Fruit fly (Drosophila melanogaster) whole organism, embryonic: ENCODE data around the gene CG46462.

Experiments
- CG1024 ChIP-seq: fragments of 200-800 bp; sonication (Bioruptor generic); IDR thresholded peaks from 2 replicates; pipeline ENCODE4 v1.3.6; 2022; ENCODE audit warnings: missing biosample characterization, missing genetic modification characterization
- CG10565 ChIP-seq: fragments of 200-800 bp; sonication (Bioruptor generic); optimal IDR thresholded peaks from 3 replicates; lab custom pipeline; 2016; ENCODE audit warnings: missing biosample characterization, mild to moderate bottlenecking, missing genetic modification characterization
- CG12299 ChIP-seq: fragments of 200-800 bp; sonication (Bioruptor generic); optimal IDR thresholded peaks from 2 replicates; lab custom pipeline; 2018; ENCODE audit warnings: missing biosample characterization, mild to moderate bottlenecking, missing genetic modification characterization
- CG12391 ChIP-seq: fragments of 200-800 bp; sonication (Bioruptor generic); optimal IDR thresholded peaks from 3 replicates; lab custom pipeline; 2018; ENCODE audit warnings: missing biosample characterization, mild to moderate bottlenecking, missing genetic modification characterization, moderate library complexity
- CG12769 ChIP-seq: fragments of 200-800 bp; sonication (Bioruptor generic); optimal IDR thresholded peaks from 2 replicates; lab custom pipeline; 2019; ENCODE audit warnings: missing biosample characterization, mild to moderate bottlenecking, missing genetic modification characterization, moderate library complexity
- CG14014 ChIP-seq: fragments of 200-800 bp; sonication (Bioruptor generic); IDR thresholded peaks from 2 replicates; pipeline ENCODE4 v1.3.6; 2022; ENCODE audit warnings: missing biosample characterization, missing genetic modification characterization
- CG14667 ChIP-seq: fragments of 200-800 bp; sonication (Bioruptor generic); IDR thresholded peaks from 2 replicates; pipeline ENCODE4 v1.3.6; 2022; ENCODE audit warnings: missing biosample characterization, missing genetic modification characterization
- CG1647 ChIP-seq: fragments of 200-800 bp; sonication (Bioruptor generic); optimal IDR thresholded peaks from 3 replicates; lab custom pipeline; 2016; ENCODE audit warnings: missing biosample characterization, missing genetic modification characterization
- CG16779 ChIP-seq: fragments of 200-800 bp; sonication (Bioruptor generic); IDR thresholded peaks from 2 replicates; pipeline ENCODE4 v1.3.6; 2022; ENCODE audit warnings: missing biosample characterization, missing genetic modification characterization
- CG18011 ChIP-seq: fragments of 200-800 bp; sonication (Bioruptor generic); optimal IDR thresholded peaks from 2 replicates; lab custom pipeline; 2017; ENCODE audit warnings: missing biosample characterization, missing genetic modification characterization, mild to moderate bottlenecking, moderate library complexity, missing genotype
- CG18599 ChIP-seq: fragments of 200-800 bp; sonication (Bioruptor generic); optimal IDR thresholded peaks from 3 replicates; lab custom pipeline; 2017; ENCODE audit warnings: missing biosample characterization, missing genetic modification characterization, mild to moderate bottlenecking, moderate library complexity, missing genetic modification reagents
- CG18619 ChIP-seq: fragments of 200-800 bp; sonication (Bioruptor generic); optimal IDR thresholded peaks from 3 replicates; lab custom pipeline; 2017; ENCODE audit warnings: missing biosample characterization, mild to moderate bottlenecking, missing genetic modification characterization
- CG30403 ChIP-seq: fragments of 200-800 bp; sonication (Bioruptor generic); optimal IDR thresholded peaks from 3 replicates; lab custom pipeline; 2016; ENCODE audit warnings: missing biosample characterization, missing genetic modification characterization
- CG33213 ChIP-seq: fragments of 200-800 bp; sonication (Bioruptor generic); optimal IDR thresholded peaks from 3 replicates; lab custom pipeline; 2016; ENCODE audit warnings: missing biosample characterization, missing genetic modification characterization
- CG6791 ChIP-seq: fragments of 200-800 bp; sonication (Bioruptor generic); IDR thresholded peaks from 3 replicates; pipeline ENCODE4 v1.3.6; 2022; ENCODE audit warnings: missing biosample characterization, missing genetic modification characterization; ENCODE audit not compliant: partially characterized antibody
- CG7786 ChIP-seq: fragments of 200-800 bp; sonication (Bioruptor generic); optimal IDR thresholded peaks from 2 replicates; lab custom pipeline; 2016; ENCODE audit warnings: missing biosample characterization, missing genetic modification characterization
- CG9215 ChIP-seq: fragments of 200-800 bp; sonication (Bioruptor generic); IDR thresholded peaks from 2 replicates; pipeline ENCODE4 v1.3.6; 2022; ENCODE audit warnings: missing biosample characterization, missing genetic modification characterization
- CG9437 ChIP-seq: fragments of 200-800 bp; sonication (Bioruptor generic); optimal IDR thresholded peaks from 2 replicates; lab custom pipeline; 2018; ENCODE audit warnings: missing biosample characterization, mild to moderate bottlenecking, missing genetic modification characterization
- CoRest ChIP-seq: fragments of 200-800 bp; sonication (Bioruptor generic); optimal IDR thresholded peaks from 3 replicates; lab custom pipeline; 2018; ENCODE audit warnings: missing biosample characterization, mild to moderate bottlenecking, missing genetic modification characterization, moderate library complexity
- Dbx ChIP-seq: fragments of 200-800 bp; sonication (Bioruptor generic); IDR thresholded peaks from 3 replicates; pipeline ENCODE4 v1.3.6; 2022; ENCODE audit warnings: missing biosample characterization, missing genetic modification characterization
- Dll ChIP-seq: fragments of 200-800 bp; sonication (Bioruptor generic); IDR thresholded peaks from 4 replicates; pipeline ENCODE4 v1.3.6; 2022; ENCODE audit warnings: missing biosample characterization, missing genetic modification characterization; ENCODE audit not compliant: partially characterized antibody
- Eip74EF ChIP-seq, 2 experiments: fragments of 200-800 bp in 1 of 2; fragments of >200 bp in 1 of 2; sonication (Bioruptor generic) in 1 of 2; optimal IDR thresholded peaks; 2 replicates each; lab custom pipeline; 2017 to 2019; ENCODE audit warnings: missing biosample characterization in 2 of 2, missing genetic modification characterization in 2 of 2, mild to moderate bottlenecking in 1 of 2, moderate library complexity in 1 of 2
- Ets97D ChIP-seq: fragments of 200-800 bp; sonication (Bioruptor generic); optimal IDR thresholded peaks from 3 replicates; lab custom pipeline; 2016; ENCODE audit warnings: missing biosample characterization, missing genetic modification characterization
- Fer2 ChIP-seq: fragments of 200-800 bp; sonication (Bioruptor generic); optimal IDR thresholded peaks from 2 replicates; lab custom pipeline; 2018; ENCODE audit warnings: missing biosample characterization, mild to moderate bottlenecking, missing genetic modification characterization, moderate library complexity
- HLH3B ChIP-seq: fragments of 200-800 bp; sonication (Bioruptor generic); IDR thresholded peaks from 2 replicates; pipeline ENCODE4 v1.3.6; 2022; ENCODE audit warnings: missing biosample characterization, missing genetic modification characterization
- HLH4C ChIP-seq: fragments of 200-800 bp; sonication (Bioruptor generic); IDR thresholded peaks from 3 replicates; pipeline ENCODE4 v1.3.6; 2022; ENCODE audit warnings: missing biosample characterization, missing genetic modification characterization; ENCODE audit not compliant: partially characterized antibody
- MESR4 ChIP-seq: fragments of 200-800 bp; sonication (Bioruptor generic); optimal IDR thresholded peaks from 2 replicates; lab custom pipeline; 2018; ENCODE audit warnings: missing biosample characterization, mild to moderate bottlenecking, missing genetic modification characterization, moderate library complexity
- Meics ChIP-seq: fragments of 200-800 bp; sonication (Bioruptor generic); optimal IDR thresholded peaks from 2 replicates; lab custom pipeline; 2017; ENCODE audit warnings: missing biosample characterization, mild to moderate bottlenecking, missing genetic modification characterization
- Trl ChIP-seq, 3 experiments: fragments of >200 bp in 2 of 3; fragments of 200-800 bp in 1 of 3; sonication (Bioruptor generic) in 1 of 3; optimal IDR thresholded peaks; 2 replicates in 1 of 3; 3 replicates in 2 of 3; lab custom pipeline; 2016 to 2017; ENCODE audit warnings: missing biosample characterization in 1 of 3, missing genetic modification characterization in 1 of 3
- abd-A ChIP-seq: fragments of 200-800 bp; sonication (Bioruptor generic); optimal IDR thresholded peaks from 3 replicates; lab custom pipeline; 2019; ENCODE audit warnings: missing biosample characterization, mild to moderate bottlenecking, missing genetic modification characterization, moderate library complexity
- ara ChIP-seq: fragments of 200-800 bp; sonication (Bioruptor generic); IDR thresholded peaks from 2 replicates; pipeline ENCODE4 v1.3.6; 2022; ENCODE audit warnings: missing biosample characterization, missing genetic modification characterization
- ase ChIP-seq: fragments of 200-800 bp; sonication (Bioruptor generic); IDR thresholded peaks from 3 replicates; pipeline ENCODE4 v1.3.6; 2022; ENCODE audit warnings: missing biosample characterization, missing genetic modification characterization
- bcd ChIP-seq: fragments of 200-800 bp; sonication (Bioruptor generic); optimal IDR thresholded peaks from 2 replicates; lab custom pipeline; 2017; ENCODE audit warnings: missing biosample characterization, mild to moderate bottlenecking, missing genetic modification characterization
- bsh ChIP-seq, 2 experiments: fragments of 200-800 bp; sonication (Bioruptor generic); optimal IDR thresholded peaks; 2 replicates each; lab custom pipeline; 2017 to 2018; ENCODE audit warnings: mild to moderate bottlenecking in 2 of 2, missing biosample characterization in 2 of 2, missing genetic modification characterization in 2 of 2, moderate library complexity in 1 of 2
- crp ChIP-seq, 2 experiments: fragments of 200-800 bp; sonication (Bioruptor generic); optimal IDR thresholded peaks; 2 replicates in 1 of 2; 3 replicates in 1 of 2; lab custom pipeline; 2017; ENCODE audit warnings: missing biosample characterization in 2 of 2, missing genetic modification characterization in 2 of 2, mild to moderate bottlenecking in 1 of 2, moderate library complexity in 1 of 2
- da ChIP-seq: fragments of 200-800 bp; sonication (Bioruptor generic); optimal IDR thresholded peaks from 2 replicates; lab custom pipeline; 2016; ENCODE audit warnings: missing biosample characterization, missing genetic modification characterization
- dysf ChIP-seq: fragments of 200-800 bp; sonication (Bioruptor generic); IDR thresholded peaks from 3 replicates; pipeline ENCODE4 v1.3.6; 2022; ENCODE audit warnings: missing biosample characterization, missing genetic modification characterization
- ems ChIP-seq: fragments of 200-800 bp; sonication (Bioruptor generic); optimal IDR thresholded peaks from 3 replicates; lab custom pipeline; 2016; ENCODE audit warnings: missing biosample characterization, missing genetic modification characterization
- fru ChIP-seq: fragments of >200 bp; optimal IDR thresholded peaks from 2 replicates; lab custom pipeline; 2017
- jumu ChIP-seq: fragments of 200-800 bp; sonication (Bioruptor generic); optimal IDR thresholded peaks from 3 replicates; lab custom pipeline; 2016; ENCODE audit warnings: missing biosample characterization, missing genetic modification characterization
- pfk ChIP-seq: fragments of 200-800 bp; sonication (Bioruptor generic); optimal IDR thresholded peaks from 2 replicates; lab custom pipeline; 2018; ENCODE audit warnings: missing biosample characterization, mild to moderate bottlenecking, missing genetic modification characterization, moderate library complexity
- prd ChIP-seq, 3 experiments: fragments of >200 bp in 2 of 3; fragments of 200-800 bp in 1 of 3; sonication (Bioruptor generic) in 1 of 3; optimal IDR thresholded peaks in 2 of 3; IDR thresholded peaks in 1 of 3; 2 replicates in 2 of 3; 3 replicates in 1 of 3; pipeline versions ENCODE4 v1.3.6 to Lab custom; 2017 to 2022; ENCODE audit warnings: missing biosample characterization in 1 of 3, missing genetic modification characterization in 1 of 3
- sd ChIP-seq: fragments of 200-800 bp; sonication (Bioruptor generic); optimal IDR thresholded peaks from 3 replicates; lab custom pipeline; 2018; ENCODE audit warnings: missing biosample characterization, mild to moderate bottlenecking, missing genetic modification characterization, moderate library complexity
- tin ChIP-seq: fragments of 200-800 bp; sonication (Bioruptor generic); optimal IDR thresholded peaks from 3 replicates; lab custom pipeline; 2016; ENCODE audit warnings: missing biosample characterization, missing genetic modification characterization
- toy ChIP-seq: fragments of 200-800 bp; sonication (Bioruptor generic); IDR thresholded peaks from 2 replicates; pipeline ENCODE4 v1.3.6; 2022; ENCODE audit warnings: missing biosample characterization, missing genetic modification characterization
- unc-4 ChIP-seq: fragments of 200-800 bp; sonication (Bioruptor generic); IDR thresholded peaks from 2 replicates; pipeline ENCODE4 v1.3.6; 2022; ENCODE audit warnings: missing biosample characterization, missing genetic modification characterization; ENCODE audit not compliant: partially characterized antibody

The CG46462 gene

dm6 chr3L:19906780-19907705 is 24.4 kb upstream of the CG46462 start (continued):
- peak; percentile 66 for TF ChIP-seq bcd
- peak; percentile 49 for TF ChIP-seq CG33213 (GFP tag; lab: Kevin White, UChicago)
- peak; percentile 36 for TF ChIP-seq CG1647 (GFP tag; lab: Kevin White, UChicago)
- TF ChIP-seq crp (GFP tag; optimal IDR thresholded peaks at IDR 0.05; lab: Kevin White, UChicago): no peak
- TF ChIP-seq CG14667 (GFP tag; lab: Robert Waterston, UW): no peak
- TF ChIP-seq Ets97D (GFP tag; lab: Kevin White, UChicago): no peak
- TF ChIP-seq Eip74EF (GFP tag; optimal IDR thresholded peaks at IDR 0.05; lab: Kevin White, UChicago): peak in 1 of 2 experiments; percentile 20
- TF ChIP-seq Dll (GFP tag; lab: Robert Waterston, UW): no peak
- no peak for TF ChIP-seq HLH4C (GFP tag; lab: Robert Waterston, UW)
- peak; percentile 21; the same call in 1 of the 2 replicates for TF ChIP-seq toy (GFP tag; lab: Robert Waterston, UW)
- TF ChIP-seq Trl (optimal IDR thresholded peaks at IDR 0.05; lab: Kevin White, UChicago): peak; percentile 66 to 86
- peak; percentile 77 for TF ChIP-seq Trl (GFP tag; optimal IDR thresholded peaks at IDR 0.05; lab: Kevin White, UChicago)
- peak; percentile 37 for TF ChIP-seq CG12299 (tag; lab: Kevin White, UChicago)
- peak; percentile 33 for TF ChIP-seq CG18011 (GFP tag; lab: Kevin White, UChicago)
- TF ChIP-seq CG10565 (GFP tag; lab: Kevin White, UChicago): no peak
- no peak for TF ChIP-seq CG9215 (GFP tag; lab: Robert Waterston, UW)
- peak; percentile 84 for TF ChIP-seq sd
- TF ChIP-seq prd (optimal IDR thresholded peaks at IDR 0.05; lab: Kevin White, UChicago): no peak
- peak; percentile 61; the same call in 2 of the 3 replicates for TF ChIP-seq prd (GFP tag; IDR thresholded peaks at IDR 0.05; lab: Robert Waterston, UW)
- TF ChIP-seq abd-A (tag; lab: Kevin White, UChicago): peak; percentile 65
- no peak for TF ChIP-seq unc-4
- peak; percentile 45; the same call in 1 of the 3 replicates for TF ChIP-seq Dbx (GFP tag; lab: Robert Waterston, UW)
- peak; percentile 11 for TF ChIP-seq CG30403 (GFP tag; lab: Kevin White, UChicago)
- peak; percentile 48 for TF ChIP-seq ara (GFP tag; lab: Robert Waterston, UW)
- peak; percentile 12 for TF ChIP-seq CG7786
- peak; percentile 33 for TF ChIP-seq CG12391 (tag; lab: Kevin White, UChicago)
- peak; percentile 69; the same call in 1 of the 2 replicates for TF ChIP-seq HLH3B (GFP tag; lab: Robert Waterston, UW)
- TF ChIP-seq dysf (GFP tag; lab: Robert Waterston, UW): peak; percentile 35; the same call in 1 of the 3 replicates
- peak; percentile 40 for TF ChIP-seq CoRest (tag; lab: Kevin White, UChicago)
- TF ChIP-seq jumu: peak; percentile 37
- TF ChIP-seq CG16779 (GFP tag; lab: Robert Waterston, UW): peak; percentile 44; the same call in 1 of the 2 replicates
- TF ChIP-seq ems: peak; percentile 20
- peak; percentile 74 for TF ChIP-seq da (GFP tag; lab: Kevin White, UChicago)
- peak; percentile 31 for TF ChIP-seq Fer2 (tag; lab: Kevin White, UChicago)
- TF ChIP-seq CG18619 (GFP tag; lab: Kevin White, UChicago): peak; percentile 58
- no peak for TF ChIP-seq fru (lab: Kevin White, UChicago)
- TF ChIP-seq CG18599 (GFP tag; lab: Kevin White, UChicago): peak; percentile 88
- TF ChIP-seq CG14014 (GFP tag; lab: Robert Waterston, UW): peak; percentile 67; the same call in 1 of the 2 replicates
- peak in 1 of 2 experiments; percentile 77 for TF ChIP-seq bsh (GFP tag; optimal IDR thresholded peaks at IDR 0.05; lab: Kevin White, UChicago)
- no peak for TF ChIP-seq CG9437
- peak; percentile 55 for TF ChIP-seq Meics (GFP tag; lab: Kevin White, UChicago)
- TF ChIP-seq MESR4 (GFP tag; lab: Kevin White, UChicago): no peak
- TF ChIP-seq tin: peak; percentile 12
- 0 out of 3 replicates have a peak, but pooled peaks have one; percentile 23 for TF ChIP-seq ase (GFP tag; lab: Robert Waterston, UW)
- TF ChIP-seq CG12769 (tag; lab: Kevin White, UChicago): peak; percentile 69
- TF ChIP-seq CG6791 (GFP tag; lab: Robert Waterston, UW): no peak
- peak; percentile 57 for TF ChIP-seq pfk (GFP tag; lab: Kevin White, UChicago)
- TF ChIP-seq CG1024: peak; percentile 72; the same call in 1 of the 2 replicates
